Fruit fly (Drosophila melanogaster) S2 (cell line): ENCODE data around the gene CG10907.

ENCODE experiments used
- CG8478 ChIP-seq: fragments of >200 bp; optimal IDR thresholded peaks from 2 replicates; lab custom pipeline; 2018
- CTCF ChIP-seq, 2 experiments: fragments of >200 bp; optimal IDR thresholded peaks; 2 replicates each; lab custom pipeline; 2018

- TF ChIP-seq CTCF (optimal IDR thresholded peaks at IDR 0.05; lab: Kevin White, UChicago) (no peak), CG8478 (lab: Kevin White, UChicago) (no peak)
Observed at dm6 chr3L:11793233-11793800, at the start of gene CG10907, which contains the start of gene twy.
